Worm (Caenorhabditis elegans) whole organism, L3 larva: Measurements from ENCODE around the gene acds-10.

Experiments used
- ceh-9 ChIP-seq: sonication (generic microtip); optimal IDR thresholded peaks from 2 replicates; lab custom pipeline; 2018; ENCODE audit warnings: missing biosample characterization, missing genetic modification characterization
- fkh-10 ChIP-seq: sonication (generic microtip); optimal IDR thresholded peaks from 2 replicates; lab custom pipeline; 2017; ENCODE audit warnings: missing biosample characterization, missing genetic modification reagents, missing genetic modification characterization
- jun-1 ChIP-seq: fragments of 150-350 bp; optimal IDR thresholded peaks from 2 replicates; lab custom pipeline; 2014; ENCODE audit warnings: missing biosample characterization, missing genetic modification reagents, missing genetic modification characterization
- mml-1 ChIP-seq: fragments of 150-350 bp; sonication (generic microtip); optimal IDR thresholded peaks from 3 replicates; lab custom pipeline; 2014; ENCODE audit warnings: missing biosample characterization, missing genetic modification characterization
- nhr-23 ChIP-seq: fragments of 150-350 bp; optimal IDR thresholded peaks from 2 replicates; lab custom pipeline; 2014; ENCODE audit warnings: missing biosample characterization, missing genetic modification reagents, missing genetic modification characterization
- nhr-28 ChIP-seq: fragments of 150-350 bp; optimal IDR thresholded peaks from 2 replicates; lab custom pipeline; 2014; ENCODE audit warnings: missing biosample characterization, missing genetic modification characterization
- pha-4 ChIP-seq: fragments of 150-350 bp; optimal IDR thresholded peaks from 2 replicates; lab custom pipeline; 2014; ENCODE audit warnings: missing biosample characterization, missing genetic modification reagents, missing genetic modification characterization

- TF ChIP-seq pha-4 (tag; lab: Kevin White, UChicago) = no peak
- no peak for TF ChIP-seq mml-1 (tag; lab: Kevin White, UChicago)
- TF ChIP-seq nhr-23 = no peak
- no peak for TF ChIP-seq ceh-9 (tag; lab: Kevin White, UChicago)
- no peak for TF ChIP-seq jun-1 (tag; lab: Kevin White, UChicago)
- no peak for TF ChIP-seq fkh-10 (GFP tag; lab: Kevin White, UChicago)
- TF ChIP-seq nhr-28 (tag; lab: Kevin White, UChicago) = no peak
Measured at ce11 chrV:5792031-5792430, 44.4 kb downstream of the acds-10 start, which contains the start of gene ZC250.2.
